Worm (Caenorhabditis elegans) whole organism, early embryonic: ENCODE results near the gene fut-2.
"Not testable (repeated sequence)": the region's sequence is repeated elsewhere in the genome, so short reads cannot be mapped to it uniquely, and the experiment has no call there.

ENCODE experiments used
- B0310.2 ChIP-seq: sonication (generic microtip); optimal IDR thresholded peaks from 2 replicates; lab custom pipeline; 2016; ENCODE audit warnings: mild to moderate bottlenecking, missing genetic modification characterization, missing compliant biosample characterization
- F13C5.2 ChIP-seq: sonication (generic microtip); optimal IDR thresholded peaks from 2 replicates; lab custom pipeline; 2017; ENCODE audit warnings: mild to moderate bottlenecking, missing genetic modification characterization, inconsistent platforms, missing compliant biosample characterization
- aly-1 ChIP-seq: sonication (generic microtip); optimal IDR thresholded peaks from 2 replicates; lab custom pipeline; 2016; ENCODE audit warnings: missing genetic modification characterization, missing compliant biosample characterization
- ama-1 ChIP-seq: fragments of 150-350 bp; optimal IDR thresholded peaks from 2 replicates; lab custom pipeline; 2014
- ceh-13 ChIP-seq: fragments of 200-800 bp; sonication (Bioruptor generic); optimal IDR thresholded peaks from 2 replicates; lab custom pipeline; 2018; ENCODE audit warnings: mild to moderate bottlenecking, missing genetic modification characterization, missing compliant biosample characterization
- ceh-36 ChIP-seq: sonication (generic microtip); optimal IDR thresholded peaks from 2 replicates; lab custom pipeline; 2016; ENCODE audit warnings: missing genetic modification characterization, inconsistent platforms, missing compliant biosample characterization
- ets-7 ChIP-seq: sonication (generic microtip); optimal IDR thresholded peaks from 2 replicates; lab custom pipeline; 2016; ENCODE audit warnings: missing genotype, missing genetic modification characterization, missing compliant biosample characterization
- flt-1 ChIP-seq: fragments of 200-800 bp; sonication (Bioruptor generic); IDR thresholded peaks from 2 replicates; pipeline ENCODE4 v1.3.6; 2022; ENCODE audit warnings: missing genetic modification characterization, missing compliant biosample characterization
- hmbx-1 ChIP-seq: sonication (generic microtip); optimal IDR thresholded peaks from 2 replicates; lab custom pipeline; 2016; ENCODE audit warnings: mild to moderate bottlenecking, missing genetic modification characterization, missing compliant biosample characterization
- hmg-4 ChIP-seq: fragments of 200-800 bp; sonication (Bioruptor generic); optimal IDR thresholded peaks from 2 replicates; lab custom pipeline; 2018; ENCODE audit warnings: mild to moderate bottlenecking, missing genetic modification characterization, missing compliant biosample characterization
- hnd-1 ChIP-seq: sonication (generic microtip); optimal IDR thresholded peaks from 2 replicates; lab custom pipeline; 2016; ENCODE audit warnings: missing genetic modification characterization, missing compliant biosample characterization
- pes-1 ChIP-seq: fragments of 200-800 bp; sonication (Bioruptor generic); IDR thresholded peaks from 2 replicates; pipeline ENCODE4 v1.3.6; 2022; ENCODE audit warnings: missing genetic modification reagents, missing genetic modification characterization, missing compliant biosample characterization
- scrt-1 ChIP-seq: fragments of 200-800 bp; sonication (Bioruptor generic); IDR thresholded peaks from 2 replicates; pipeline ENCODE4 v1.3.6; 2022; ENCODE audit warnings: missing genetic modification characterization, missing compliant biosample characterization
- sea-1 ChIP-seq: fragments of 200-800 bp; sonication (Bioruptor generic); conservative IDR thresholded peaks from 2 replicates; pipeline ENCODE4 v1.3.6; 2022; ENCODE audit warnings: missing genetic modification characterization, missing compliant biosample characterization
- tbx-11 ChIP-seq: fragments of 200-800 bp; sonication (Bioruptor generic); IDR thresholded peaks from 2 replicates; pipeline ENCODE4 v1.3.6; 2022; ENCODE audit warnings: missing genetic modification characterization, missing compliant biosample characterization
- tbx-37 ChIP-seq: fragments of 200-800 bp; sonication (Bioruptor generic); conservative IDR thresholded peaks from 2 replicates; pipeline ENCODE4 v1.3.6; 2022; ENCODE audit warnings: missing genetic modification reagents, missing genetic modification characterization, missing compliant biosample characterization
- tra-4 ChIP-seq: sonication (generic microtip); optimal IDR thresholded peaks from 2 replicates; lab custom pipeline; 2017; ENCODE audit warnings: missing genetic modification characterization, missing compliant biosample characterization

The fut-2 gene

ce11 chrV:6606197-6606596, 30.5 kb upstream of the fut-2 start:
- TF ChIP-seq pes-1 (GFP tag; lab: Robert Waterston, UW): no peak
- no peak for TF ChIP-seq aly-1
- no peak for TF ChIP-seq hmbx-1 (tag; lab: Kevin White, UChicago)

DNA sequence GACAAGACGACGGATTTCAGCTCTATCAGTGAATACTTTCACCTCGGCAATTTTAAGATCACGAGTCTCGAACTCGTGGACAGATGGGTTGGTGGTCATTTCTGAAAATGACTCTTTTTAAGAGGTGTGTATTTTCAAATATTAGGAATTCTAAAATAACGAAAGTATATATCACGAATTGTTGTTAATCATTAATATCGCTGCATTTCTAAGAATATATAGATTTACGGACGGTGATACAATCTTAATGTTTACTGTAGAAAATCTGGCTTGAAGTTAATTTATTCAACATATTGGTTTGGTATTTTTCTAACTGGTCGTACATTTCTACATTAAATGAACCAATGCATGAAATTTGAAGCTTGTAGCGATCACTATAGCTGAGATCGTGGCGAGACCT, 29.6 kb upstream of the fut-2 start, which contains the start of gene ZK1055.7:
Gene ZK1055.7, minus strand, starts transcription at position 101 of the 400 bp plus-strand sequence.
- TF ChIP-seq hmbx-1 (tag; lab: Kevin White, UChicago): no peak
- TF ChIP-seq tbx-37 (GFP tag; lab: Robert Waterston, UW): no peak
- no peak for TF ChIP-seq flt-1 (GFP tag; lab: Robert Waterston, UW)
- TF ChIP-seq ceh-36: no peak
- TF ChIP-seq ceh-13 (GFP tag; lab: Kevin White, UChicago): no peak
- TF ChIP-seq ets-7: no peak
- no peak for TF ChIP-seq scrt-1 (GFP tag; lab: Robert Waterston, UW)
- TF ChIP-seq ama-1 (lab: Kevin White, UChicago): no peak
- TF ChIP-seq hnd-1 (tag; lab: Kevin White, UChicago): no peak

ce11 chrV:6602556-6603062, 26.9 kb upstream of the fut-2 start, which contains the start of gene ZK1055.6:
ZK1055.6 (minus strand) TSS chrV:6602606.
- TF ChIP-seq B0310.2 (tag; lab: Kevin White, UChicago) (no peak), sea-1 (GFP tag; lab: Robert Waterston, UW) (no peak), ceh-36 (no peak), hmg-4 (GFP tag; lab: Kevin White, UChicago) (no peak), tbx-11 (GFP tag; lab: Robert Waterston, UW) (no peak), F13C5.2 (tag; lab: Kevin White, UChicago) (no peak), pes-1 (GFP tag; lab: Robert Waterston, UW) (no peak), tbx-37 (GFP tag; lab: Robert Waterston, UW) (no peak), ama-1 (lab: Kevin White, UChicago) (no peak), scrt-1 (GFP tag; lab: Robert Waterston, UW) (no peak), tra-4 (tag; lab: Kevin White, UChicago) (no peak), ets-7 (no peak), ceh-13 (GFP tag; lab: Kevin White, UChicago) (no peak), flt-1 (GFP tag; lab: Robert Waterston, UW) (no peak), hnd-1 (tag; lab: Kevin White, UChicago) (no peak), hmbx-1 (tag; lab: Kevin White, UChicago) (no peak)

DNA sequence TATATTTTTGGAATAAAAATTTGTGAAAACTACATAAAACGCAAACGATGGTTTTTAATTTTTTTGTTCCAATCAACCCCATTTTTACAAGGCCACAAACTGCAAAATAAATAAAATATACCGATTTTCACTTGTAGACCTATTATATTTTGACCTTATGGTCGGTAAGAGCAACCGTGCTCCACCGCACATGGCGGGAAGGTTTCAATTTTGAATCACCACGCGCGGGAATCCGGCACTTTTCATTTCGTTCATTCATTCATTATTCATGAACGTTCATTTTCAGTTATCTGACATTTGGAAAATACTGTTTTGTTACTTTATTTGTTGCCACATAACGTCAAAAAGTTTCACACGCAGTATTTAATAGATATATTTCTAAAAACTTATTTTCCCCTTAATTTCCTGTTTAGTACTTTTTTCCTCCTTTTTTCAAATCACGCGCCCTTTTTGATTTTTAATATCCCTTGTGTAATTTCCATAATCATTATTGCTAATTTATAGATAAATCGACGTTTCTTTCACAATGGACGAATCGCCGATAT, 18.1 kb upstream of the fut-2 start, which contains the start of gene hcp-1:
Gene hcp-1, plus strand, starts transcription at position 495 of the 545 bp plus-strand sequence.
- no peak for TF ChIP-seq B0310.2 (tag; lab: Kevin White, UChicago)
- no peak for TF ChIP-seq tra-4 (tag; lab: Kevin White, UChicago)

DNA sequence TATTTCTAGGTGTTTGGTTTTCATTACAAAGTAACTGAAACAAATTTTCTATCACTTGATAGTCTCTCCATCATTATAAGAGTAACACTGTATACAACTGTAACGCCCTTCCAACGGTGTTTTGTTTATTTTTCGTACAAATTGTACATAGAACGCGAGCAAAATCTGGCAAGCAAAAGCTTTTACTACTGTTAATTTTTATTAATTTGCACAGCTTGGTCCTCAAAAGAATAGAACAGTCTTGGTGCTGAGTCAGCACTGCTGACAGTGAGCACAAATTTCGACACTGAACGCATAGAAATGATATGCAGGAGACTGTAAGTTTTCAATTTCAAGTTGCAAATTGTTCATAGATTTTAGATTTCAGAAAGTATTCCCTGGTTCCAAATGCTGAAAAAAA, 14.6 kb upstream of the fut-2 start, which contains the start of gene ZK1055.2:
Gene ZK1055.2, plus strand, starts transcription at position 301 of the 400 bp plus-strand sequence.
- no peak for TF ChIP-seq hmbx-1 (tag; lab: Kevin White, UChicago)
- no peak for TF ChIP-seq tbx-11 (GFP tag; lab: Robert Waterston, UW)

- TF ChIP-seq pes-1 (GFP tag; lab: Robert Waterston, UW); hmbx-1 (tag; lab: Kevin White, UChicago); sea-1 (GFP tag; lab: Robert Waterston, UW): not testable (repeated sequence)
Measured at ce11 chrV:6581762-6582161, 6.1 kb upstream of the fut-2 start, which contains the start of gene ZK1055.4. ZK1055.4 (plus strand) TSS chrV:6582062.

- no peak for TF ChIP-seq pes-1 (GFP tag; lab: Robert Waterston, UW)
Measured at ce11 chrV:6579992-6580391, 4.3 kb upstream of the fut-2 start, which contains the start of gene EGAP9.3. EGAP9.3 (minus strand) TSS chrV:6580122.

DNA sequence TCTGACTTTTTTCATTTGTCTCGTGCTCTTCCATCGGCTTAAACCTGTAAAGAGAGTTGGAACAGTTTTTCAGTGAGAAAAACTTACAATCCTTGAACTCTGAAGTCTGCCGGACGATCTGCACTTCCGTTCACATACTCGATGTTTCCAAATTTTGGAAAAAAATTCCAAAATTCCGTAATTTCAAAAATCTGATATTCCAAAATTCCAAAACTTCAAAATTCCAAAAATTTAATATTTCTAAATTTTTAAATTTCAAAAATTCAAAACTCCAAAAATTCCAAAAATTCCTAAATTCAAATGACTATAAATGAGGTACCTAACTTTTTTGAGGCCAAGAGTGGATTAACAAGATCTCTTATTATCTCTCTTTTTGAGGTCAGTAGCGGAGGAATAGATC, 877 bp upstream of the fut-2 start, which contains the start of gene EGAP9.4:
Gene EGAP9.4, plus strand, starts transcription at position 301 of the 400 bp plus-strand sequence.
- no peak for TF ChIP-seq ets-7
- no peak for TF ChIP-seq tbx-11 (GFP tag; lab: Robert Waterston, UW)
- TF ChIP-seq aly-1: no peak
- TF ChIP-seq ama-1 (lab: Kevin White, UChicago): no peak
- no peak for TF ChIP-seq B0310.2 (tag; lab: Kevin White, UChicago)
- TF ChIP-seq pes-1 (GFP tag; lab: Robert Waterston, UW): no peak
- TF ChIP-seq scrt-1 (GFP tag; lab: Robert Waterston, UW): no peak
- TF ChIP-seq flt-1 (GFP tag; lab: Robert Waterston, UW): no peak
- no peak for TF ChIP-seq tra-4 (tag; lab: Kevin White, UChicago)
- TF ChIP-seq hmbx-1 (tag; lab: Kevin White, UChicago): no peak
- no peak for TF ChIP-seq hnd-1 (tag; lab: Kevin White, UChicago)
- no peak for TF ChIP-seq ceh-36
- TF ChIP-seq hmg-4 (GFP tag; lab: Kevin White, UChicago): no peak
- TF ChIP-seq ceh-13 (GFP tag; lab: Kevin White, UChicago): no peak
